Worm (Caenorhabditis elegans): ENCODE measurements around the gene cest-2.1.
"Not testable (repeated sequence)": the region's sequence is repeated elsewhere in the genome, so short reads cannot be mapped to it uniquely, and the experiment has no call there.

The cest-2.1 gene

DNA sequence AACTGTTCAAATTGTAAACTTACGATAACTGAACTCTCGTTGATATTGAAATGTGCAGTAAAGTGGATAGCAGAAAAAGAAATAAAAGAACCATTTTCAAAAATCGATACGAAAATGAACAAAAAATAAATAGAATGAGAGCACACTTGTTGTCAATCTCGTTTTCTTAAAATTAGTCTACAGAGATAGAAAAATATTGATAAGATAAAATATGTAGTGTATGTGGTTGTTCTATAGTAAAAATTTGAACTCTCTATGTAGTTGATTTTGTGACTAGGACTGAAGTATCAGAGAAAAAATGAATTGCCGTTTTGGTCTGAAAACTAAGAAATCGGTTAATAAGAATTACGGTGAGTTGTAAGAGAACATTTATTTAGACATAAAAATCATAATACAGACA, at the start of gene cest-2.1:
cest-2.1 (minus strand) TSS at position 198 of the 400 bp plus-strand sequence.
- TF ChIP-seq zip-8 (tag; optimal IDR thresholded peaks at IDR 0.05), result no peak
- TF ChIP-seq unc-62 (GFP tag; optimal IDR thresholded peaks at IDR 0.05), result no peak
- TF ChIP-seq nhr-12 (tag; optimal IDR thresholded peaks at IDR 0.05), result no peak
- TF ChIP-seq nhr-76 (tag; optimal IDR thresholded peaks at IDR 0.05), result no peak

DNA sequence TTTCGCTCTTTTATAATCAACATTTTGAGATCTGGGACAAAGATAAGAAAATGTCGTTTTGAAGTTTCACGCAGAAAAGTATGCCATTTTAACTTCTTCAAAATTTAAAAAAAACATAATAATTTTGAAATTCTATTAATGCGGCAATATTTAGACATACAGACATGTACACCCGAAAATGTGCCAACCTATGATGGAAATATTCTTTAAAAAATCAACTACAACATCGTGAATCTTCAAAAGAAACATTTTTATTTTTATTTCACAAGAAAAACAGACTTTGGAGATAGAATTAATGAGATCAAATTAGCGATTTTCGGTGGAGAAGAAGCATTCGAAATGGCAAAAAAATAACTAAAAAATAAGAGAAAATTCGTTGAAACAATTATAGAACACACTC, 43.8 kb upstream of the cest-2.1 start, which contains the start of gene T16A9.5:
T16A9.5 (minus strand) TSS at position 101 of the 400 bp plus-strand sequence.
- TF ChIP-seq lin-13 (tag; optimal IDR thresholded peaks at IDR 0.05) (no peak), mls-2 (tag; optimal IDR thresholded peaks at IDR 0.05) (no peak), M03D4.4 (tag; optimal IDR thresholded peaks at IDR 0.05) (no peak), ceh-39 (tag; optimal IDR thresholded peaks at IDR 0.05) (no peak), ces-1 (GFP tag; optimal IDR thresholded peaks at IDR 0.05) (no peak), cnd-1 (tag; optimal IDR thresholded peaks at IDR 0.05) (no peak), flh-1 (GFP tag; optimal IDR thresholded peaks at IDR 0.05) (no peak), lsy-2 (tag; optimal IDR thresholded peaks at IDR 0.05) (no peak), elt-1 (tag; optimal IDR thresholded peaks at IDR 0.05; ENCODE audit: borderline replicate concordance, insufficient read depth) (no peak), nhr-28 (tag; optimal IDR thresholded peaks at IDR 0.05) (no peak), ham-2 (GFP tag; optimal IDR thresholded peaks at IDR 0.05) (no peak), nhr-237 (tag; optimal IDR thresholded peaks at IDR 0.05) (no peak), snpc-4 (tag; optimal IDR thresholded peaks at IDR 0.05) (no peak), ceh-83 (GFP tag; optimal IDR thresholded peaks at IDR 0.05) (no peak), nhr-2 (tag; optimal IDR thresholded peaks at IDR 0.05) (no peak), lin-32 (GFP tag; optimal IDR thresholded peaks at IDR 0.05) (no peak), hlh-1 (tag; optimal IDR thresholded peaks at IDR 0.05) (no peak)

DNA sequence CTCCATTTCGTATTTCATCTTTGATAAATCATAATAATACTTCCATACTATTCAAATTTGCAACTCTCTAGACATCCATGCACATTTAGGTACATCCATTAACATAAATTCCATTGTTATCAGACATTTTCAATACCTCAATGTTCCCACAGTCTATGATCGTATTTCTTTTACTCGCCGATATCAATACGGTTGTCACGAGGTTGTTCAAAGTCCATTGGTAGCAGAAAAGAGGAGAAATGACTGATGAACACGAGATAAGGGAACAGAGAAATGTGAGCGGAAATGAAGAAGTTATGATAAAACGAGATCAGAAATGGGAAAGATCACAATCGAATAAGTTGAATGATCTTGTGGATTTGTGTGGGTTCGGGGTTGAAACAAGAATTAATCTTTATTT, 41.5 kb upstream of the cest-2.1 start:
- no peak for TF ChIP-seq unc-62 (GFP tag; optimal IDR thresholded peaks at IDR 0.05)
- no peak for TF ChIP-seq ceh-43 (GFP tag; optimal IDR thresholded peaks at IDR 0.05)
- no peak for TF ChIP-seq nhr-76 (tag; optimal IDR thresholded peaks at IDR 0.05)
- no peak for TF ChIP-seq hlh-1 (tag; optimal IDR thresholded peaks at IDR 0.05)
- no peak for TF ChIP-seq mep-1 (tag; optimal IDR thresholded peaks at IDR 0.05)
- TF ChIP-seq unc-120 (tag; optimal IDR thresholded peaks at IDR 0.05; ENCODE audit: poor library complexity, severe bottlenecking), result no peak
- TF ChIP-seq snpc-4 (tag; optimal IDR thresholded peaks at IDR 0.05), result no peak
- TF ChIP-seq zip-8 (tag; optimal IDR thresholded peaks at IDR 0.05), result no peak
- TF ChIP-seq flh-1 (GFP tag; optimal IDR thresholded peaks at IDR 0.05), result no peak
- no peak for TF ChIP-seq mab-5 (tag; optimal IDR thresholded peaks at IDR 0.05)
- TF ChIP-seq sem-2 (GFP tag; optimal IDR thresholded peaks at IDR 0.05), result no peak
- TF ChIP-seq pha-4 (tag; optimal IDR thresholded peaks at IDR 0.05), result no peak
- TF ChIP-seq mls-2 (tag; optimal IDR thresholded peaks at IDR 0.05), result no peak

ce11 chrV:14210743-14211142, 39.5 kb upstream of the cest-2.1 start, which contains the start of gene str-230:
Gene str-230, minus strand, starts transcription at chrV:14210843.
- TF ChIP-seq blmp-1 (tag; optimal IDR thresholded peaks at IDR 0.05) (no peak), nhr-2 (tag; optimal IDR thresholded peaks at IDR 0.05) (no peak), zip-8 (tag; optimal IDR thresholded peaks at IDR 0.05) (no peak), ham-2 (GFP tag; optimal IDR thresholded peaks at IDR 0.05) (no peak), snpc-4 (tag; optimal IDR thresholded peaks at IDR 0.05) (no peak), lin-13 (tag; optimal IDR thresholded peaks at IDR 0.05) (no peak), ces-1 (GFP tag; optimal IDR thresholded peaks at IDR 0.05) (no peak), unc-62 (GFP tag; optimal IDR thresholded peaks at IDR 0.05) (no peak), mls-2 (tag; optimal IDR thresholded peaks at IDR 0.05) (no peak), lin-32 (GFP tag; optimal IDR thresholded peaks at IDR 0.05) (no peak), M03D4.4 (tag; optimal IDR thresholded peaks at IDR 0.05) (no peak), nhr-12 (tag; optimal IDR thresholded peaks at IDR 0.05) (no peak), drap-1 (GFP tag; optimal IDR thresholded peaks at IDR 0.05) (no peak), nhr-76 (tag; optimal IDR thresholded peaks at IDR 0.05) (no peak), mab-5 (tag; optimal IDR thresholded peaks at IDR 0.05) (no peak), ceh-83 (GFP tag; optimal IDR thresholded peaks at IDR 0.05) (no peak), mep-1 (tag; optimal IDR thresholded peaks at IDR 0.05) (no peak)

- not testable (repeated sequence) for TF ChIP-seq flh-1 (GFP tag; optimal IDR thresholded peaks at IDR 0.05); nhr-237 (tag; optimal IDR thresholded peaks at IDR 0.05); unc-39 (tag; optimal IDR thresholded peaks at IDR 0.05)
Observed at ce11 chrV:14205214-14205613, 33.9 kb upstream of the cest-2.1 start, which contains the start of gene T16A9.3. Gene T16A9.3, plus strand, starts transcription at chrV:14205514.

Data from whole organism, mixed stage, embryonic.